Fruit fly (Drosophila melanogaster) whole organism, embryonic: ENCODE results near the gene Tm1.
A peak's percentile ranks its signal among the peaks of the same experiment; 100 is the strongest.

Experiments used
- Bgb ChIP-seq: fragments of 200-800 bp; sonication (Bioruptor generic); IDR thresholded peaks from 2 replicates; pipeline ENCODE4 v1.3.6; 2022; ENCODE audit warnings: missing biosample characterization, missing genetic modification characterization; ENCODE audit not compliant: partially characterized antibody
- CG10979 ChIP-seq: fragments of 200-800 bp; sonication (Bioruptor generic); optimal IDR thresholded peaks from 2 replicates; lab custom pipeline; 2018; ENCODE audit warnings: missing biosample characterization, mild to moderate bottlenecking, missing genetic modification characterization, moderate library complexity
- CG11085 ChIP-seq: fragments of 200-800 bp; sonication (Bioruptor generic); IDR thresholded peaks from 2 replicates; pipeline ENCODE4 v1.3.6; 2022; ENCODE audit warnings: missing biosample characterization, missing genetic modification characterization
- CG11695 ChIP-seq: fragments of 200-800 bp; sonication (Bioruptor generic); IDR thresholded peaks from 3 replicates; pipeline ENCODE4 v1.3.6; 2022; ENCODE audit warnings: missing biosample characterization, missing genetic modification characterization
- CG13287 ChIP-seq: fragments of 200-800 bp; sonication (Bioruptor generic); IDR thresholded peaks from 2 replicates; pipeline ENCODE4 v1.3.6; 2022; ENCODE audit warnings: missing biosample characterization, missing genetic modification characterization; ENCODE audit not compliant: partially characterized antibody
- CG14441 ChIP-seq: fragments of 200-800 bp; sonication (Bioruptor generic); IDR thresholded peaks from 2 replicates; pipeline ENCODE4 v1.3.6; 2022; ENCODE audit warnings: missing biosample characterization, missing genetic modification characterization
- CG14710 ChIP-seq: fragments of 200-800 bp; sonication (Bioruptor generic); optimal IDR thresholded peaks from 3 replicates; lab custom pipeline; 2019; ENCODE audit warnings: missing biosample characterization, mild to moderate bottlenecking, missing genetic modification characterization, moderate library complexity
- CG17612 ChIP-seq: fragments of 200-800 bp; sonication (Bioruptor generic); IDR thresholded peaks from 2 replicates; pipeline ENCODE4 v1.3.6; 2022; ENCODE audit warnings: missing biosample characterization, missing genetic modification characterization
- CG17829 ChIP-seq: fragments of 200-800 bp; optimal IDR thresholded peaks from 2 replicates; lab custom pipeline; 2019; ENCODE audit warnings: missing biosample characterization, mild to moderate bottlenecking, missing genetic modification characterization, moderate library complexity
- CG1792 ChIP-seq: fragments of 200-800 bp; sonication (Bioruptor generic); optimal IDR thresholded peaks from 2 replicates; lab custom pipeline; 2016; ENCODE audit warnings: missing biosample characterization, missing genetic modification characterization
- CG18476 ChIP-seq: fragments of 200-800 bp; sonication (Bioruptor generic); optimal IDR thresholded peaks from 2 replicates; lab custom pipeline; 2016; ENCODE audit warnings: missing biosample characterization, mild to moderate bottlenecking, missing genetic modification characterization
- CG18764 ChIP-seq: fragments of 200-800 bp; sonication (Bioruptor generic); optimal IDR thresholded peaks from 3 replicates; lab custom pipeline; 2016; ENCODE audit warnings: missing biosample characterization, missing genetic modification characterization
- CG31224 ChIP-seq: fragments of 200-800 bp; sonication (Bioruptor generic); IDR thresholded peaks from 2 replicates; pipeline ENCODE4 v1.3.6; 2022; ENCODE audit warnings: missing biosample characterization, missing genetic modification characterization
- CG31365 ChIP-seq: fragments of 200-800 bp; sonication (Bioruptor generic); optimal IDR thresholded peaks from 2 replicates; lab custom pipeline; 2018; ENCODE audit warnings: missing biosample characterization, mild to moderate bottlenecking, missing genetic modification characterization
- CG3163 ChIP-seq: fragments of 200-800 bp; sonication (Bioruptor generic); optimal IDR thresholded peaks from 3 replicates; lab custom pipeline; 2016; ENCODE audit warnings: missing biosample characterization, missing genetic modification characterization
- CG33213 ChIP-seq: fragments of 200-800 bp; sonication (Bioruptor generic); optimal IDR thresholded peaks from 3 replicates; lab custom pipeline; 2016; ENCODE audit warnings: missing biosample characterization, missing genetic modification characterization
- CG34422 ChIP-seq: fragments of 200-800 bp; sonication (Bioruptor generic); IDR thresholded peaks from 3 replicates; pipeline ENCODE4 v1.3.6; 2022; ENCODE audit warnings: missing biosample characterization, missing genetic modification characterization
- CG4617 ChIP-seq: fragments of 200-800 bp; sonication (Bioruptor generic); optimal IDR thresholded peaks from 3 replicates; lab custom pipeline; 2016; ENCODE audit warnings: missing biosample characterization, missing genetic modification characterization, borderline replicate concordance
- CG4730 ChIP-seq: fragments of 200-800 bp; sonication (Bioruptor generic); IDR thresholded peaks from 2 replicates; pipeline ENCODE4 v1.3.6; 2022; ENCODE audit warnings: missing biosample characterization, missing genetic modification characterization
- CG6254 ChIP-seq: fragments of 200-800 bp; sonication (Bioruptor generic); optimal IDR thresholded peaks from 3 replicates; lab custom pipeline; 2017; ENCODE audit warnings: mild to moderate bottlenecking, missing biosample characterization, missing genetic modification reagents, missing genetic modification characterization
- CG6765 ChIP-seq: fragments of 200-800 bp; sonication (Bioruptor generic); optimal IDR thresholded peaks from 3 replicates; lab custom pipeline; 2017; ENCODE audit warnings: missing biosample characterization, mild to moderate bottlenecking, missing genetic modification characterization
- CG7786 ChIP-seq: fragments of 200-800 bp; sonication (Bioruptor generic); optimal IDR thresholded peaks from 2 replicates; lab custom pipeline; 2016; ENCODE audit warnings: missing biosample characterization, missing genetic modification characterization
- CG9727 ChIP-seq: fragments of 200-800 bp; sonication (Bioruptor generic); optimal IDR thresholded peaks from 3 replicates; lab custom pipeline; 2017; ENCODE audit warnings: missing biosample characterization, mild to moderate bottlenecking, missing genetic modification characterization
- E2f2 ChIP-seq: fragments of 200-800 bp; sonication (Bioruptor generic); IDR thresholded peaks from 2 replicates; pipeline ENCODE4 v1.3.6; 2022; ENCODE audit warnings: missing biosample characterization, missing genetic modification characterization
- Eip74EF ChIP-seq, 2 experiments: fragments of 200-800 bp in 1 of 2; fragments of >200 bp in 1 of 2; sonication (Bioruptor generic) in 1 of 2; optimal IDR thresholded peaks; 2 replicates each; lab custom pipeline; 2017 to 2019; ENCODE audit warnings: missing biosample characterization in 2 of 2, missing genetic modification characterization in 2 of 2, mild to moderate bottlenecking in 1 of 2, moderate library complexity in 1 of 2
- Elba2 ChIP-seq: fragments of 200-800 bp; sonication (Bioruptor generic); optimal IDR thresholded peaks from 3 replicates; lab custom pipeline; 2016; ENCODE audit warnings: missing biosample characterization, missing genetic modification characterization
- Ets97D ChIP-seq: fragments of 200-800 bp; sonication (Bioruptor generic); optimal IDR thresholded peaks from 3 replicates; lab custom pipeline; 2016; ENCODE audit warnings: missing biosample characterization, missing genetic modification characterization
- HLH3B ChIP-seq: fragments of 200-800 bp; sonication (Bioruptor generic); IDR thresholded peaks from 2 replicates; pipeline ENCODE4 v1.3.6; 2022; ENCODE audit warnings: missing biosample characterization, missing genetic modification characterization
- Hey ChIP-seq: fragments of 200-800 bp; sonication (Bioruptor generic); optimal IDR thresholded peaks from 3 replicates; lab custom pipeline; 2018; ENCODE audit warnings: missing biosample characterization, mild to moderate bottlenecking, missing genetic modification characterization
- Oli ChIP-seq: fragments of 200-800 bp; sonication (Bioruptor generic); optimal IDR thresholded peaks from 2 replicates; lab custom pipeline; 2018; ENCODE audit warnings: missing biosample characterization, mild to moderate bottlenecking, missing genetic modification characterization, moderate library complexity
- Sox100B ChIP-seq: fragments of 200-800 bp; sonication (Bioruptor generic); optimal IDR thresholded peaks from 3 replicates; lab custom pipeline; 2018; ENCODE audit warnings: missing biosample characterization, mild to moderate bottlenecking, missing genetic modification characterization
- Sox102F ChIP-seq: fragments of 200-800 bp; sonication (Bioruptor generic); optimal IDR thresholded peaks from 2 replicates; lab custom pipeline; 2018; ENCODE audit warnings: missing biosample characterization, mild to moderate bottlenecking, missing genetic modification characterization, moderate library complexity
- disco-r ChIP-seq: fragments of 200-800 bp; sonication (Bioruptor generic); optimal IDR thresholded peaks from 2 replicates; lab custom pipeline; 2016; ENCODE audit warnings: missing biosample characterization, missing genetic modification characterization
- dpn ChIP-seq, 2 experiments: fragments of 200-800 bp; sonication (Bioruptor generic); optimal IDR thresholded peaks; 3 replicates each; lab custom pipeline; 2016; ENCODE audit warnings: missing biosample characterization in 2 of 2, missing genetic modification characterization in 2 of 2
- emc ChIP-seq: fragments of 200-800 bp; sonication (Bioruptor generic); optimal IDR thresholded peaks from 2 replicates; lab custom pipeline; 2016; ENCODE audit warnings: missing biosample characterization, missing genetic modification characterization
- gem ChIP-seq: fragments of 200-800 bp; sonication (Bioruptor generic); optimal IDR thresholded peaks from 2 replicates; lab custom pipeline; 2019; ENCODE audit warnings: missing biosample characterization, mild to moderate bottlenecking, missing genetic modification characterization, moderate library complexity
- insv ChIP-seq, 2 experiments: fragments of 200-800 bp; sonication (Bioruptor generic); optimal IDR thresholded peaks; 3 replicates each; lab custom pipeline; 2016 to 2018; ENCODE audit warnings: missing biosample characterization in 2 of 2, missing genetic modification characterization in 2 of 2
- maf-S ChIP-seq: fragments of 200-800 bp; sonication (Bioruptor generic); optimal IDR thresholded peaks from 2 replicates; lab custom pipeline; 2016; ENCODE audit warnings: missing biosample characterization, missing genetic modification characterization
- nau ChIP-seq: fragments of 200-800 bp; sonication (Bioruptor generic); optimal IDR thresholded peaks from 3 replicates; lab custom pipeline; 2017; ENCODE audit warnings: missing biosample characterization, mild to moderate bottlenecking, missing genetic modification characterization, missing genetic modification reagents
- nmo ChIP-seq: fragments of 200-800 bp; sonication (Bioruptor generic); optimal IDR thresholded peaks from 2 replicates; lab custom pipeline; 2018; ENCODE audit warnings: missing biosample characterization, mild to moderate bottlenecking, missing genetic modification characterization, moderate library complexity
- oc ChIP-seq: fragments of 200-800 bp; sonication (Bioruptor generic); optimal IDR thresholded peaks from 2 replicates; lab custom pipeline; 2018; ENCODE audit warnings: missing biosample characterization, mild to moderate bottlenecking, missing genetic modification characterization, moderate library complexity
- org-1 ChIP-seq: fragments of 200-800 bp; sonication (Bioruptor generic); optimal IDR thresholded peaks from 2 replicates; lab custom pipeline; 2017; ENCODE audit warnings: missing biosample characterization, missing genetic modification characterization
- p53 ChIP-seq: fragments of 200-800 bp; sonication (Bioruptor generic); optimal IDR thresholded peaks from 2 replicates; lab custom pipeline; 2016; ENCODE audit warnings: missing biosample characterization, missing genetic modification characterization
- salm ChIP-seq: fragments of 200-800 bp; sonication (Bioruptor generic); optimal IDR thresholded peaks from 2 replicates; lab custom pipeline; 2018; ENCODE audit warnings: missing biosample characterization, mild to moderate bottlenecking, missing genetic modification characterization
- slp2 ChIP-seq: fragments of 200-800 bp; sonication (Bioruptor generic); optimal IDR thresholded peaks from 2 replicates; lab custom pipeline; 2016; ENCODE audit warnings: missing biosample characterization, missing genetic modification characterization
- sna ChIP-seq: fragments of 200-800 bp; sonication (Bioruptor generic); IDR thresholded peaks from 2 replicates; pipeline ENCODE4 v1.3.6; 2022; ENCODE audit warnings: missing biosample characterization, missing genetic modification characterization; ENCODE audit not compliant: partially characterized antibody
- stwl ChIP-seq: fragments of 200-800 bp; sonication (Bioruptor generic); optimal IDR thresholded peaks from 3 replicates; lab custom pipeline; 2018; ENCODE audit warnings: missing biosample characterization, mild to moderate bottlenecking, missing genetic modification characterization, moderate library complexity
- vvl ChIP-seq: fragments of 200-800 bp; sonication (Bioruptor generic); IDR thresholded peaks from 2 replicates; pipeline ENCODE4 v1.3.6; 2022; ENCODE audit warnings: missing biosample characterization, missing genetic modification characterization
- wek ChIP-seq: fragments of 200-800 bp; sonication (Bioruptor generic); optimal IDR thresholded peaks from 3 replicates; lab custom pipeline; 2018; ENCODE audit warnings: missing biosample characterization, mild to moderate bottlenecking, missing genetic modification characterization, moderate library complexity
- zf30C ChIP-seq: fragments of 200-800 bp; sonication (Bioruptor generic); optimal IDR thresholded peaks from 3 replicates; lab custom pipeline; 2018; ENCODE audit warnings: missing biosample characterization, mild to moderate bottlenecking, missing genetic modification characterization

The Tm1 gene

DNA sequence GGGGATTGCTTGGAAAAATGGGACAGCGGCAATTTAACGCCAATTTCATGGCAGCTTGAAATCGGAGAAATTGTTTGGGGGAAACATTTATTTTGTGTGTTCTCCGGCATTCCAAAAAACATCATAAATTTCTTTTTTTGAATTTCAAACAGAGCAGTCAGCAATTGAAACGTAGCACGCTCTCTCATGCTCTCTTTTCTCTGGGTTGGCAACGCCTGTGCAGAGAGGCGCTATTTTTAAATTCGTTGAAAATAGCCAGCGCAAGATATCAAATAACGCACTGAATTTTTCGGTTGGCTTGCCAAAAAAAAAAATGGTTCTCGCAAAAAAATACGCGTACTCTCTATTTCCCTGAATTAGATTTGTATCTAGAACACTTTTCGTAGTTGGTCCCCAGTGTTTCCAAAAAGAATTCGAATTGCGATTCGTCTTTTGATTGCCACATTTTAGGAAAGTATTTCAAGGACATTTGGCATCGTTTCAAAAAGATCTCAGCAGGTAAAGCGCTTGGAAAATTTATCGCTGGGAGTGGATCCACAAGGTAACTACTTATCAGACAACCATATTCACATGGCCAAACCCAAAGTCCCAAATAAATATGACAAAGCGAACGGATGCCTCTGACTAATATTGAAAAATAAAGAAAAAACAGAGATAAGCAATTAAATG lies 8.1 kb downstream of the Tm1 start (continued):
- TF ChIP-seq CG13287 (GFP tag; lab: Robert Waterston, UW) (no peak), org-1 (GFP tag; lab: Kevin White, UChicago) (no peak), Bgb (GFP tag; lab: Robert Waterston, UW) (no peak), vvl (GFP tag; lab: Robert Waterston, UW) (no peak), CG17829 (peak; percentile 24), CG14710 (tag; lab: Kevin White, UChicago) (peak; percentile 30), Hey (tag; lab: Kevin White, UChicago) (no peak), Sox102F (GFP tag; lab: Kevin White, UChicago) (no peak), disco-r (no peak), CG10979 (tag; lab: Kevin White, UChicago) (no peak), gem (tag; lab: Kevin White, UChicago) (no peak), CG11695 (GFP tag; lab: Robert Waterston, UW) (no peak), zf30C (GFP tag; lab: Kevin White, UChicago) (peak; percentile 24), nmo (GFP tag; lab: Kevin White, UChicago) (peak; percentile 21), nau (GFP tag; lab: Kevin White, UChicago) (no peak), CG18764 (GFP tag; lab: Kevin White, UChicago) (no peak), CG31224 (GFP tag; lab: Robert Waterston, UW) (no peak), CG3163 (no peak), insv (GFP tag; optimal IDR thresholded peaks at IDR 0.05; lab: Kevin White, UChicago) (no peak), CG11085 (GFP tag; lab: Robert Waterston, UW) (no peak), Ets97D (no peak), salm (tag; lab: Kevin White, UChicago) (no peak), dpn (GFP tag; optimal IDR thresholded peaks at IDR 0.05; lab: Kevin White, UChicago) (peak in 1 of 2 experiments; percentile 15), CG7786 (peak; percentile 12), maf-S (GFP tag; lab: Kevin White, UChicago) (no peak), oc (no peak), E2f2 (GFP tag; lab: Robert Waterston, UW) (no peak), CG34422 (GFP tag; lab: Robert Waterston, UW) (no peak), CG4730 (GFP tag; lab: Robert Waterston, UW) (no peak), CG17612 (GFP tag; lab: Robert Waterston, UW) (no peak), slp2 (GFP tag; lab: Kevin White, UChicago) (no peak), CG1792 (GFP tag; lab: Kevin White, UChicago) (peak; percentile 8), HLH3B (GFP tag; lab: Robert Waterston, UW) (no peak), CG4617 (GFP tag; lab: Kevin White, UChicago) (no peak), emc (GFP tag; lab: Kevin White, UChicago) (no peak), CG18476 (GFP tag; lab: Kevin White, UChicago) (no peak), p53 (GFP tag; lab: Kevin White, UChicago) (peak; percentile 13), CG6765 (GFP tag; lab: Kevin White, UChicago) (no peak), Eip74EF (GFP tag; optimal IDR thresholded peaks at IDR 0.05; lab: Kevin White, UChicago) (no peak), Elba2 (GFP tag; lab: Kevin White, UChicago) (no peak), Oli (no peak), sna (GFP tag; lab: Robert Waterston, UW) (no peak), wek (GFP tag; lab: Kevin White, UChicago) (no peak), CG9727 (GFP tag; lab: Kevin White, UChicago) (no peak), CG31365 (tag; lab: Kevin White, UChicago) (no peak), Sox100B (GFP tag; lab: Kevin White, UChicago) (no peak), CG33213 (GFP tag; lab: Kevin White, UChicago) (peak; percentile 30), stwl (tag; lab: Kevin White, UChicago) (peak; percentile 84), CG14441 (GFP tag; lab: Robert Waterston, UW) (no peak), CG6254 (no peak)
